Worm (Caenorhabditis elegans): ENCODE results near the gene T01B7.9.

The T01B7.9 gene

ce11 chrII:8747246-8747938 is 20.8 kb upstream of the T01B7.9 start:
- TF ChIP-seq unc-62 (GFP tag; optimal IDR thresholded peaks at IDR 0.05), result no peak

ce11 chrII:8746298-8746775 is 19.7 kb upstream of the T01B7.9 start:
- no peak for TF ChIP-seq unc-62 (GFP tag; optimal IDR thresholded peaks at IDR 0.05)

DNA sequence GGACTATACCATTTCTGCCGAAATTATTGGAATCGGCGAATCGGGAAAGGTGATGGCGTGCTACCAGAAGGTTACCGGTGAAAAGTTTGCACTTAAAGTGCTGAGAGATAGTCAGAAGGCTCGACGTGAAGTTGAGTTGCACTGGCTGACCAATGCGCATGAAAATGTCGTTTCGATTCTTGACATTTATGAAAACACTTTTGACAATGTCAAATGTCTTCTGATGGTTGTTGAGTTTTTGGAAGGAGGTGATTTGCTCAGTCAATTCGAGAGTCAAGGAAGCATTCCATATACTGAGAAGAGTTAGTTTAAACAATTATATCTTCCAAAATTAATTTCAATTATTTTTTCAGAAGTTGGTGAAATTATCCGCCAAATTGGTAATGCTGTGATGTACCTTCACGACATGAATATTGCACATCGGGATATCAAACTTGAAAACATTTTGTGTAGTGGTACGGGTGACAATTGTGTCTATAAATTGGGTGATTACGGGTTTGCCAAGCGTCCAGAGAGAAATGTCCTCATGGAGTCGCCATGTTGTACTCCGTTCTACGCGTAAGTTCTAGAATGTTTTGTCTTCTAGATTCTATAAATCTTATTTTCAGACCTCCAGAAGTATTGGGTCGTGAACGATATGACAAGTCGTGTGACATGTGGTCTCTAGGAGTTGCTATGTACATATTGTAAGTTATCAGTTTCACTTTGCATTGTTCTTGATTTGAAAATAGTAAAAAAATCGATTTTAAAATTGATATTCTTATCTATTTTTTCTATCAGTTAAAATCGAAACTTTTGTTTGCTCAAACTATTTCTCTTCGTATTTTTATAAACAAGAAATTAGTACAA is 19.1 kb upstream of the T01B7.9 start:
- no peak for TF ChIP-seq unc-62 (GFP tag; optimal IDR thresholded peaks at IDR 0.05)

- TF ChIP-seq unc-62 (GFP tag; optimal IDR thresholded peaks at IDR 0.05), result no peak
These were observed 18.2 kb upstream of the T01B7.9 start for ce11 chrII:8744555-8745448.

DNA sequence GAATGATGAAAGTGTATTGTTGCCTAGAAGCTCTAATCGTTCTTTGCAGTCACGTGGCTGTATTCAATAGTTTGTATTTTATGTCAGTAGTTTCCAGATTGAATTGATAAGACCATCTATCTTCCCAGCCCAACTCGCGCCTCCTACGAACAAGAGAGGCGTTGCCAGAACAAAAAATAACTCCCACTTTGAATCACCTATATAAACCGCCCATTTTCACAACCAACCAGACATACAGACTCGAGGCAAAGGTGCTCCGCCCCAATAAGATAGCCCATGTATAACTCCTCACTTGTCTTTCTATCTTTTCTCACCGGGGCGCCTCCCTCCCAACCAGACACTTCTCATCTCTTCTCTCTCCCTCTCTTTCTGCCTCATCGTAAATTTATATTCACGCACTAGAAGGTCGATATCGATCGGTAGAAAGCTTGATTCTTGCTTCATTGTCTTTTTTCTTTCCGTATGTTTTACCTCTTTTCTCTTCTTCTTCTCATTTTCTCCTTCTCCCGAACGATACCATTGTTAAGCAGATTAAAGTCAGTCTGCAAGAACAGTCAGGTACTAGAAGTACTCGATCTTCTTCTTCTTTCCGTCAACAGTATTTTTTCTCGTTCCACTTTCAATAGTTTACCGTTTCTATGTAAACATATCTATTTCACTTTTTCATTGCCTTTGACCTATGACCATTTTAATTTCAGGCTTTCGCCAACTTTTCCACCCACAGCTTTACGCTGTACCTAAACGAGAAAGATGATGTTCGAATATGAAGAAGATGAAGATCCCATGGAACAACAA is 17.0 kb upstream of the T01B7.9 start, which contains the start of gene mak-1:
Gene mak-1 (plus strand): TSS at position 693 of the 795 bp plus-strand sequence.
- no peak for TF ChIP-seq unc-62 (GFP tag; optimal IDR thresholded peaks at IDR 0.05)

ce11 chrII:8742972-8743371 is 16.4 kb upstream of the T01B7.9 start:
- TF ChIP-seq unc-62 (GFP tag; optimal IDR thresholded peaks at IDR 0.05), result no peak

ce11 chrII:8742006-8742847 is 15.6 kb upstream of the T01B7.9 start:
- TF ChIP-seq unc-62 (GFP tag; optimal IDR thresholded peaks at IDR 0.05), result no peak

DNA sequence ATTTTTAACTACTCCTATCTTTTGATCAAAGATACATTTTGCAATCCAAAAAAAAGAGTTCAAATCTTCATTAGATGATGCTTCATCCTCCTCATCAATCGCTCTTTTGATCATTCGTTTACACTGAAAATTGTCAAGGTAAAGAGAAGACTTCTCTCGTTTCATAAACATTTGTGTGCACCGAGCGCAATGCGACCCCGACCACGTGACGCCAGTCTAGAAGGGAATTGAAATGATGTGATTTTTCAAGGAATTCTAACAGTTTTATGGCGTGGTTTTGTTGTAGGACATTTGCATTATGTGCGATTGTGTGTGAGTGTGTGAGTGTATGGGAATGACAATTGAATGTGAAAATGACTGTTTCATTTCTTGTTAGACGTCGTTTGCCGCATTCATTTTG is 14.7 kb upstream of the T01B7.9 start:
- TF ChIP-seq unc-62 (GFP tag; optimal IDR thresholded peaks at IDR 0.05), result no peak

- no peak for TF ChIP-seq unc-62 (GFP tag; optimal IDR thresholded peaks at IDR 0.05)
These were observed 13.8 kb upstream of the T01B7.9 start for ce11 chrII:8740326-8740949.

- TF ChIP-seq unc-62 (GFP tag; optimal IDR thresholded peaks at IDR 0.05), result no peak
These were observed 12.4 kb upstream of the T01B7.9 start for ce11 chrII:8738955-8739354.

- no peak for TF ChIP-seq unc-62 (GFP tag; optimal IDR thresholded peaks at IDR 0.05)
These were observed 11.6 kb upstream of the T01B7.9 start for ce11 chrII:8738244-8738643.

DNA sequence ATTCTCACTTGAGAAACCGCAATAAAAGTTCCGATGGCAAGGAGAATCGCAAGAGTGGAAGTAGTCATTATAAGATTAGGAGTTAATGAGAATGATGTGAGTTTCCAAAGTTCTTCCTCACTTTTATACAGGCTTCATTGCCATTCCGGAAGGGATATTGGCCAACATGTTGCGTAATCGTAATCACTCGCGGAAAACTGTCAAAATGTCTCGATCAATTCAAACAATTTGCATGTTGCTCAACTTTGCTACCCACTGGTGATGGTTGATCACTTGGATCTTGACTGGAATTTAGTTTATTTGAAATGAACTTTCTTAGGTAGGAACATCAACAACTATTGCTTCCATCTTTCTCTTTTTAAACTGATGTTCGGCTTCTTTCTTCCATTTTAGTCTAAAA is 10.9 kb upstream of the T01B7.9 start, which contains the start of gene idpb-4:
Gene idpb-4 (minus strand): TSS at position 101 of the 400 bp plus-strand sequence.
- no peak for TF ChIP-seq unc-62 (GFP tag; optimal IDR thresholded peaks at IDR 0.05)

DNA sequence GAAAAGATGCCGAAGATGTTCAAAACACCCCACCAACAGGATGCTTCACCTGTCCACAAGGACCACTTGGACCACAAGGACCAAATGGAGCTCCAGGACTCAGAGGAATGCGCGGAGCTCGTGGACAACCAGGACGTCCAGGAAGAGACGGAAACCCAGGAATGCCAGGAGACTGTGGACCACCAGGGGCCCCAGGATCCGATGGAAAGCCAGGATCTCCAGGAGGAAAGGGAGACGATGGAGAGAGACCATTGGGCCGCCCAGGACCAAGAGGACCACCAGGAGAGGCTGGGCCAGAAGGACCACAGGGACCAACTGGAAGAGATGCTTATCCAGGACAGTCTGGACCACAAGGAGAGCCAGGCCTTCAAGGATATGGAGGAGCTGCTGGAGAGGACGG is 7.0 kb upstream of the T01B7.9 start:
- TF ChIP-seq unc-62 (GFP tag; optimal IDR thresholded peaks at IDR 0.05), result no peak

Data from whole organism, dauer.